Worm (Caenorhabditis elegans) whole organism, L2 larva: ENCODE measurements around the gene aqp-3.

ENCODE experiments used
- ama-1 ChIP-seq: fragments of 150-350 bp; optimal IDR thresholded peaks from 2 replicates; lab custom pipeline; 2018; ENCODE audit warnings: inconsistent platforms
- egl-27 ChIP-seq: sonication (generic microtip); optimal IDR thresholded peaks from 3 replicates; lab custom pipeline; 2017; ENCODE audit warnings: missing biosample characterization, missing genetic modification reagents, missing genetic modification characterization
- fos-1 ChIP-seq: fragments of 150-350 bp; optimal IDR thresholded peaks from 2 replicates; lab custom pipeline; 2014; ENCODE audit warnings: missing biosample characterization, missing genetic modification characterization
- lsy-2 ChIP-seq, 2 experiments: fragments of 150-350 bp in 1 of 2; sonication (generic microtip) in 1 of 2; optimal IDR thresholded peaks; 2 replicates each; lab custom pipeline; 2014 to 2017; ENCODE audit warnings: missing biosample characterization in 2 of 2, missing genetic modification characterization in 2 of 2
- ztf-11 ChIP-seq: sonication (generic microtip); optimal IDR thresholded peaks from 2 replicates; lab custom pipeline; 2017; ENCODE audit warnings: missing biosample characterization, missing genetic modification characterization

DNA sequence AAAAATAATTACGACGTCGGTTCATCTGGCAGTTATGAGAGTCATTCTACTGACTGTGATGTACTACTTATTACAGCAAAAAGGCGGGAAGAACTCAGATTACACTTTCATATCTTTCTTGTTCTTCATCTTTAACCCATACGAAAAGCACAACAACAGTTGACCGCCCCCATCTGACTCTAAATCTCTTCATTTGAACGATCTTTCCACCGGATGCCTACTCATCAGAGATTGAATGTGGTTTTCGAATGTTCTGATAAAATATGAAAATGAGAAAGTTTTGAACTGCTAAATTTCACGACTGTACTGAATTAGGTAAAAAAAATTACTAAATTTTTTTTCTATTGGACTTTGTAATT, 8.1 kb downstream of the aqp-3 start, which contains the start of gene sri-19:
- no peak for TF ChIP-seq lsy-2 (tag; optimal IDR thresholded peaks at IDR 0.05; lab: Kevin White, UChicago)
- no peak for TF ChIP-seq fos-1 (tag; lab: Kevin White, UChicago)
- no peak for TF ChIP-seq ama-1
- TF ChIP-seq egl-27 (tag; lab: Kevin White, UChicago): no peak
- TF ChIP-seq ztf-11 (tag; lab: Kevin White, UChicago): no peak
